Worm (Caenorhabditis elegans) whole organism, mixed stage, embryonic: ENCODE measurements around the gene R09E10.8.

Experiments used
- M03D4.4 ChIP-seq: sonication (generic microtip); optimal IDR thresholded peaks from 2 replicates; lab custom pipeline; 2017; ENCODE audit warnings: mild to moderate bottlenecking, missing genetic modification characterization, missing compliant biosample characterization
- bed-3 ChIP-seq: fragments of 200-800 bp; sonication (Bioruptor generic); optimal IDR thresholded peaks from 3 replicates; lab custom pipeline; 2018; ENCODE audit warnings: mild to moderate bottlenecking, missing genetic modification characterization, moderate library complexity, missing compliant biosample characterization
- blmp-1 ChIP-seq: fragments of 150-350 bp; optimal IDR thresholded peaks from 2 replicates; lab custom pipeline; 2014; ENCODE audit warnings: missing biosample characterization, missing genetic modification characterization
- ceh-39 ChIP-seq: fragments of 150-350 bp; optimal IDR thresholded peaks from 2 replicates; lab custom pipeline; 2014; ENCODE audit warnings: missing biosample characterization, missing genetic modification characterization
- ceh-43 ChIP-seq: fragments of 200-800 bp; sonication (Bioruptor generic); optimal IDR thresholded peaks from 2 replicates; lab custom pipeline; 2018; ENCODE audit warnings: mild to moderate bottlenecking, missing genetic modification characterization, moderate library complexity, missing compliant biosample characterization
- ceh-83 ChIP-seq: fragments of 200-800 bp; sonication (Bioruptor generic); optimal IDR thresholded peaks from 2 replicates; lab custom pipeline; 2018; ENCODE audit warnings: mild to moderate bottlenecking, missing genetic modification characterization, missing compliant biosample characterization
- ces-1 ChIP-seq: fragments of 150-350 bp; optimal IDR thresholded peaks from 2 replicates; lab custom pipeline; 2014; ENCODE audit warnings: missing biosample characterization, missing genetic modification reagents, missing genetic modification characterization
- cnd-1 ChIP-seq: fragments of 200-800 bp; sonication (Bioruptor generic); optimal IDR thresholded peaks from 2 replicates; lab custom pipeline; 2018; ENCODE audit warnings: mild to moderate bottlenecking, missing genetic modification characterization, missing compliant biosample characterization
- drap-1 ChIP-seq: fragments of 200-800 bp; sonication (Bioruptor generic); optimal IDR thresholded peaks from 3 replicates; lab custom pipeline; 2018; ENCODE audit warnings: mild to moderate bottlenecking, missing genetic modification characterization, missing compliant biosample characterization
- elt-1 ChIP-seq: sonication (generic microtip); optimal IDR thresholded peaks from 2 replicates; lab custom pipeline; 2017; ENCODE audit warnings: missing genetic modification characterization, mild to moderate bottlenecking, missing compliant biosample characterization, antibody characterized with exemption, moderate library complexity, borderline replicate concordance; ENCODE audit not compliant: insufficient read depth
- elt-3 ChIP-seq: fragments of 150-350 bp; optimal IDR thresholded peaks from 2 replicates; lab custom pipeline; 2014; ENCODE audit warnings: missing biosample characterization, missing genetic modification characterization
- flh-1 ChIP-seq: fragments of 200-800 bp; sonication (Bioruptor generic); optimal IDR thresholded peaks from 2 replicates; lab custom pipeline; 2018; ENCODE audit warnings: mild to moderate bottlenecking, missing genetic modification characterization, moderate library complexity, missing compliant biosample characterization
- ham-2 ChIP-seq: fragments of 200-800 bp; sonication (Bioruptor generic); optimal IDR thresholded peaks from 2 replicates; lab custom pipeline; 2018; ENCODE audit warnings: mild to moderate bottlenecking, missing genetic modification characterization, missing compliant biosample characterization
- hlh-1 ChIP-seq: fragments of 150-350 bp; optimal IDR thresholded peaks from 2 replicates; lab custom pipeline; 2014; ENCODE audit warnings: missing biosample characterization, missing genetic modification reagents, missing genetic modification characterization
- lin-32 ChIP-seq: fragments of 200-800 bp; sonication (Bioruptor generic); optimal IDR thresholded peaks from 2 replicates; lab custom pipeline; 2018; ENCODE audit warnings: mild to moderate bottlenecking, missing genetic modification characterization, missing compliant biosample characterization
- lsy-2 ChIP-seq: fragments of 150-350 bp; optimal IDR thresholded peaks from 2 replicates; lab custom pipeline; 2014; ENCODE audit warnings: missing biosample characterization, missing genetic modification characterization
- mab-5 ChIP-seq: fragments of 150-350 bp; optimal IDR thresholded peaks from 2 replicates; lab custom pipeline; 2014; ENCODE audit warnings: missing biosample characterization, missing genetic modification characterization
- mep-1 ChIP-seq: fragments of 150-350 bp; optimal IDR thresholded peaks from 2 replicates; lab custom pipeline; 2017; ENCODE audit warnings: missing biosample characterization, missing genetic modification reagents, missing genetic modification characterization, inconsistent platforms
- mls-2 ChIP-seq: sonication (generic microtip); optimal IDR thresholded peaks from 2 replicates; lab custom pipeline; 2016; ENCODE audit warnings: mild to moderate bottlenecking, missing genetic modification characterization, moderate library complexity, missing compliant biosample characterization
- nhr-12 ChIP-seq: fragments of 150-350 bp; optimal IDR thresholded peaks from 2 replicates; lab custom pipeline; 2014; ENCODE audit warnings: missing biosample characterization, missing genetic modification characterization
- nhr-2 ChIP-seq: fragments of 150-350 bp; optimal IDR thresholded peaks from 2 replicates; lab custom pipeline; 2014; ENCODE audit warnings: missing biosample characterization, missing genetic modification characterization
- nhr-237 ChIP-seq: fragments of 150-350 bp; optimal IDR thresholded peaks from 2 replicates; lab custom pipeline; 2014; ENCODE audit warnings: missing biosample characterization, missing genetic modification characterization
- nhr-28 ChIP-seq: fragments of 150-350 bp; optimal IDR thresholded peaks from 2 replicates; lab custom pipeline; 2014; ENCODE audit warnings: missing biosample characterization, missing genetic modification characterization
- nhr-76 ChIP-seq: sonication (generic microtip); optimal IDR thresholded peaks from 2 replicates; lab custom pipeline; 2017; ENCODE audit warnings: missing biosample characterization, missing genetic modification characterization
- sem-2 ChIP-seq: fragments of 200-800 bp; sonication (Bioruptor generic); optimal IDR thresholded peaks from 2 replicates; lab custom pipeline; 2018; ENCODE audit warnings: mild to moderate bottlenecking, missing genetic modification characterization, missing compliant biosample characterization
- snpc-4 ChIP-seq: fragments of 150-350 bp; optimal IDR thresholded peaks from 2 replicates; lab custom pipeline; 2014; ENCODE audit warnings: missing biosample characterization, missing genetic modification characterization
- sptf-1 ChIP-seq: sonication (generic microtip); optimal IDR thresholded peaks from 2 replicates; lab custom pipeline; 2017; ENCODE audit warnings: mild to moderate bottlenecking, missing genetic modification characterization, moderate library complexity, missing compliant biosample characterization
- tbx-8 ChIP-seq: fragments of 200-800 bp; sonication (Bioruptor generic); optimal IDR thresholded peaks from 2 replicates; lab custom pipeline; 2018; ENCODE audit warnings: mild to moderate bottlenecking, missing genetic modification characterization, moderate library complexity, missing compliant biosample characterization
- unc-120 ChIP-seq: sonication (generic microtip); optimal IDR thresholded peaks from 2 replicates; lab custom pipeline; 2017; ENCODE audit warnings: missing genetic modification characterization, missing compliant biosample characterization; ENCODE audit not compliant: poor library complexity, severe bottlenecking
- unc-39 ChIP-seq: fragments of 150-350 bp; optimal IDR thresholded peaks from 2 replicates; lab custom pipeline; 2014; ENCODE audit warnings: missing biosample characterization, missing genetic modification characterization
- unc-62 ChIP-seq: fragments of 150-350 bp; optimal IDR thresholded peaks from 2 replicates; lab custom pipeline; 2014; ENCODE audit warnings: missing biosample characterization, missing genetic modification reagents, missing genetic modification characterization
- zip-8 ChIP-seq: fragments of 150-350 bp; optimal IDR thresholded peaks from 2 replicates; lab custom pipeline; 2014; ENCODE audit warnings: missing biosample characterization, missing genetic modification characterization
- ztf-11 ChIP-seq: fragments of 150-350 bp; optimal IDR thresholded peaks from 2 replicates; lab custom pipeline; 2014; ENCODE audit warnings: missing biosample characterization, missing genetic modification characterization

Gene R09E10.8

ce11 chrIV:10281482-10281881 is 28.7 kb downstream of the R09E10.8 start, which contains the start of gene thk-1:
TSS of gene thk-1 (minus strand) at chrIV:10281582.
- TF ChIP-seq M03D4.4 (tag; lab: Kevin White, UChicago): no peak
- TF ChIP-seq mab-5 (tag; lab: Kevin White, UChicago): no peak
- TF ChIP-seq unc-62 (GFP tag; lab: Kevin White, UChicago): no peak
- no peak for TF ChIP-seq lsy-2 (tag; lab: Kevin White, UChicago)
- no peak for TF ChIP-seq drap-1 (GFP tag; lab: Kevin White, UChicago)
- no peak for TF ChIP-seq snpc-4 (tag; lab: Kevin White, UChicago)
- TF ChIP-seq sem-2: no peak
- no peak for TF ChIP-seq nhr-2 (tag; lab: Kevin White, UChicago)
- no peak for TF ChIP-seq nhr-237 (tag; lab: Kevin White, UChicago)
- TF ChIP-seq ztf-11 (tag; lab: Kevin White, UChicago): no peak
- no peak for TF ChIP-seq bed-3 (GFP tag; lab: Kevin White, UChicago)
- TF ChIP-seq ham-2 (GFP tag; lab: Kevin White, UChicago): no peak
- TF ChIP-seq nhr-28: no peak
- TF ChIP-seq sptf-1 (tag; lab: Kevin White, UChicago): no peak

ce11 chrIV:10277716-10278115 is 32.5 kb downstream of the R09E10.8 start, which contains the start of gene Y43C5A.4:
TSS of gene Y43C5A.4 (plus strand) at chrIV:10278016.
- TF ChIP-seq ceh-83 (GFP tag; lab: Kevin White, UChicago) (no peak), snpc-4 (tag; lab: Kevin White, UChicago) (no peak), blmp-1 (tag; lab: Kevin White, UChicago) (no peak), nhr-28 (no peak), mab-5 (tag; lab: Kevin White, UChicago) (no peak), nhr-76 (tag; lab: Kevin White, UChicago) (no peak), flh-1 (GFP tag; lab: Kevin White, UChicago) (no peak), nhr-12 (no peak), sem-2 (no peak), ceh-39 (no peak)

- TF ChIP-seq mep-1 (no peak), unc-62 (GFP tag; lab: Kevin White, UChicago) (no peak), drap-1 (GFP tag; lab: Kevin White, UChicago) (no peak), ceh-43 (GFP tag; lab: Kevin White, UChicago) (no peak), nhr-2 (tag; lab: Kevin White, UChicago) (no peak), ham-2 (GFP tag; lab: Kevin White, UChicago) (no peak), bed-3 (GFP tag; lab: Kevin White, UChicago) (no peak), elt-3 (no peak), tbx-8 (no peak), ztf-11 (tag; lab: Kevin White, UChicago) (no peak), flh-1 (GFP tag; lab: Kevin White, UChicago) (no peak), blmp-1 (tag; lab: Kevin White, UChicago) (no peak), mls-2 (tag; lab: Kevin White, UChicago) (no peak), sptf-1 (tag; lab: Kevin White, UChicago) (no peak), nhr-237 (tag; lab: Kevin White, UChicago) (no peak), mab-5 (tag; lab: Kevin White, UChicago) (no peak), snpc-4 (tag; lab: Kevin White, UChicago) (no peak), nhr-28 (no peak)
Observed at ce11 chrIV:10276960-10277359, 33.3 kb downstream of the R09E10.8 start, which contains the start of gene Y43C5A.7. TSS of gene Y43C5A.7 (plus strand) at chrIV:10277260.

ce11 chrIV:10275050-10275449 is 35.2 kb downstream of the R09E10.8 start:
- TF ChIP-seq ztf-11 (tag; lab: Kevin White, UChicago) (no peak), lsy-2 (tag; lab: Kevin White, UChicago) (no peak), nhr-76 (tag; lab: Kevin White, UChicago) (no peak), flh-1 (GFP tag; lab: Kevin White, UChicago) (no peak), lin-32 (GFP tag; lab: Kevin White, UChicago) (no peak), zip-8 (tag; lab: Kevin White, UChicago) (no peak), drap-1 (GFP tag; lab: Kevin White, UChicago) (no peak), unc-120 (no peak)

ce11 chrIV:10273781-10274313 is 36.4 kb downstream of the R09E10.8 start, which contains the start of gene Y43C5A.3:
TSS of gene Y43C5A.3 (plus strand) at chrIV:10274036.
- no peak for TF ChIP-seq ceh-83 (GFP tag; lab: Kevin White, UChicago)
- TF ChIP-seq bed-3 (GFP tag; lab: Kevin White, UChicago): no peak
- TF ChIP-seq blmp-1 (tag; lab: Kevin White, UChicago): no peak
- no peak for TF ChIP-seq lin-32 (GFP tag; lab: Kevin White, UChicago)
- no peak for TF ChIP-seq nhr-28
- TF ChIP-seq lsy-2 (tag; lab: Kevin White, UChicago): no peak
- TF ChIP-seq flh-1 (GFP tag; lab: Kevin White, UChicago): no peak
- no peak for TF ChIP-seq unc-39 (tag; lab: Kevin White, UChicago)
- TF ChIP-seq ces-1 (GFP tag; lab: Kevin White, UChicago): no peak
- no peak for TF ChIP-seq cnd-1 (tag; lab: Kevin White, UChicago)
- TF ChIP-seq nhr-237 (tag; lab: Kevin White, UChicago): no peak
- no peak for TF ChIP-seq ztf-11 (tag; lab: Kevin White, UChicago)
- TF ChIP-seq nhr-12: no peak
- no peak for TF ChIP-seq hlh-1 (tag; lab: Kevin White, UChicago)
- no peak for TF ChIP-seq unc-120
- no peak for TF ChIP-seq drap-1 (GFP tag; lab: Kevin White, UChicago)
- no peak for TF ChIP-seq elt-1
- TF ChIP-seq snpc-4 (tag; lab: Kevin White, UChicago): no peak
- TF ChIP-seq ceh-43 (GFP tag; lab: Kevin White, UChicago): no peak
- TF ChIP-seq nhr-76 (tag; lab: Kevin White, UChicago): no peak
